Fruit fly (Drosophila melanogaster): ENCODE data around the gene hoe1.
A peak's percentile ranks its signal among the peaks of the same experiment; 100 is the strongest.

Gene hoe1

DNA sequence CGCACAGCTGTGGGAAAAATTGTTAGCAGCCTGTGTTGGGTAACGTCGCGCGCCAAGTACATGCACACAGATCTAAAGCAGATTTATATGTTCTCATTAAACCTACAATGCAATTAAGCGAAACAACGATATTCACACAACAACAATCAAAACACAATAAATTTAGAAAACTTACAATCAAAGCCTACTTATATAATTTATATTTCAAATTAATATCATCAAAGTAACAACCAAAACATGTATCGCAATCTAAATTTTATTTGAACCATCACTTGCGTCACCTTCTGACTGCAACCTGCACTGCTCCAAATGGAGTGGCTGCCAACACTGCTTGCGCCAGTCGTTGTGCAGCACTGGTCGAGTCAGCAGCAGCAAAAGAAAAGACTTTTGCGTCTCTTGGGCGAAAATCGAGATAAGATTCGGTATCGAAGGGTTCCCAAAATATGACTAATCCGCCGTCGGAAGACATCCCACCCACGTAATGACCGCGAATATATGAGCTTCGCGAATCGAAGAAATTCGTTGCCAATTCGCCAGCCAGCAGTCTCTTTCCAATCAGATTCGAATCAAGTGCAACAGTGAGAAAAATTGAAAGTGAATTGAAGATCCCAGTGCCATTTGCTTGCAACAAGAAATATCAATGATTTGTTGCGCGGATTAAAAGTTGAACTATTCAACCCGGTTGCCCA, 49.2 kb upstream of the hoe1 start, which contains the start of the genes CG8892 and CG34126 (continued):
- TF ChIP-seq CkIIα-i1 (GFP tag; IDR thresholded peaks at IDR 0.05) (peak; percentile 83; the same call in 1 of the 2 replicates), rib (GFP tag; IDR thresholded peaks at IDR 0.05) (peak; percentile 93), gt (GFP tag; IDR thresholded peaks at IDR 0.05) (peak; percentile 94), gro (GFP tag; optimal IDR thresholded peaks at IDR 0.05) (peak; percentile 95), Atf3 (GFP tag; optimal IDR thresholded peaks at IDR 0.05) (peak; percentile 96), az2 (GFP tag; optimal IDR thresholded peaks at IDR 0.05) (peak; percentile 98), Poxn (GFP tag; IDR thresholded peaks at IDR 0.05) (peak; percentile 86), Vsx1 (GFP tag; optimal IDR thresholded peaks at IDR 0.05) (peak; percentile 86), HLH54F (GFP tag; optimal IDR thresholded peaks at IDR 0.05) (peak; percentile 98), nau (GFP tag; optimal IDR thresholded peaks at IDR 0.05) (no peak), usp (GFP tag; optimal IDR thresholded peaks at IDR 0.05) (no peak), CG14667 (GFP tag; IDR thresholded peaks at IDR 0.05) (peak; percentile 95), CG13775 (GFP tag; optimal IDR thresholded peaks at IDR 0.05) (peak; percentile 99), HmgZ (tag; optimal IDR thresholded peaks at IDR 0.05) (peak; percentile 98), CG12104 (GFP tag; optimal IDR thresholded peaks at IDR 0.05) (peak; percentile 96), CG7839 (tag; optimal IDR thresholded peaks at IDR 0.05) (peak; percentile 97), CG6654 (GFP tag; optimal IDR thresholded peaks at IDR 0.05) (peak; percentile 86), Nf-YB (GFP tag; optimal IDR thresholded peaks at IDR 0.05) (peak; percentile 81), CG12236 (GFP tag; optimal IDR thresholded peaks at IDR 0.05) (peak; percentile 87), Oaz (GFP tag; IDR thresholded peaks at IDR 0.05) (peak; percentile 90), CG32767 (GFP tag; IDR thresholded peaks at IDR 0.05) (peak; percentile 93), bigmax (GFP tag; optimal IDR thresholded peaks at IDR 0.05) (no peak), Aef1 (GFP tag; IDR thresholded peaks at IDR 0.05) (peak; percentile 97), pho (GFP tag; optimal IDR thresholded peaks at IDR 0.05) (peak; percentile 97), CG32532 (GFP tag; IDR thresholded peaks at IDR 0.05) (peak; percentile 96), odd (GFP tag; optimal IDR thresholded peaks at IDR 0.05) (peak; percentile 90), Sox102F (GFP tag; optimal IDR thresholded peaks at IDR 0.05) (peak; percentile 94), CG10366 (GFP tag; IDR thresholded peaks at IDR 0.05) (peak; percentile 94), Kr (GFP tag; optimal IDR thresholded peaks at IDR 0.05) (peak; percentile 61), NfI (GFP tag; optimal IDR thresholded peaks at IDR 0.05) (peak; percentile 98), br (optimal IDR thresholded peaks at IDR 0.05) (no peak), CG2120 (GFP tag; optimal IDR thresholded peaks at IDR 0.05) (peak; percentile 99), Sin3A (optimal IDR thresholded peaks at IDR 0.05) (peak; percentile 99), ac (GFP tag; optimal IDR thresholded peaks at IDR 0.05) (peak; percentile 65), CG11695 (GFP tag; IDR thresholded peaks at IDR 0.05) (peak; percentile 94), CG8765 (GFP tag; IDR thresholded peaks at IDR 0.05) (peak; percentile 94), Dfd (GFP tag; optimal IDR thresholded peaks at IDR 0.05) (peak in 1 of 2 experiments; percentile 92), CG9609 (GFP tag; optimal IDR thresholded peaks at IDR 0.05) (peak; percentile 97), CrebB (tag; optimal IDR thresholded peaks at IDR 0.05) (peak; percentile 92), CG9876 (GFP tag; optimal IDR thresholded peaks at IDR 0.05) (peak; percentile 96), bowl (GFP tag; IDR thresholded peaks at IDR 0.05) (peak; percentile 74), vnd (GFP tag; IDR thresholded peaks at IDR 0.05; ENCODE audit: partially characterized antibody) (no peak), CG10274 (GFP tag; optimal IDR thresholded peaks at IDR 0.05) (peak; percentile 91), CG10543 (GFP tag; optimal IDR thresholded peaks at IDR 0.05) (peak; percentile 98), CG9437 (GFP tag; optimal IDR thresholded peaks at IDR 0.05) (peak; percentile 92), chinmo (GFP tag; IDR thresholded peaks at IDR 0.05; ENCODE audit: partially characterized antibody) (peak; percentile 87; the same call in 2 of the 4 replicates), CG10565 (GFP tag; optimal IDR thresholded peaks at IDR 0.05) (peak; percentile 92), CG13123 (GFP tag; optimal IDR thresholded peaks at IDR 0.05) (peak; percentile 95), CG2129 (GFP tag; IDR thresholded peaks at IDR 0.05; ENCODE audit: partially characterized antibody) (no peak), Nf-YC (tag; optimal IDR thresholded peaks at IDR 0.05) (peak; percentile 92), onecut (GFP tag; IDR thresholded peaks at IDR 0.05) (peak; percentile 87)

Measured in whole organism, embryonic.